Worm (Caenorhabditis elegans) whole organism, young adult: ENCODE data around the gene C16A3.6.

ENCODE experiments used
- F57A8.1 ChIP-seq: fragments of 200-800 bp; sonication (Bioruptor generic); optimal IDR thresholded peaks from 2 replicates; lab custom pipeline; 2018; ENCODE audit warnings: mild to moderate bottlenecking, missing genetic modification characterization, moderate library complexity, missing compliant biosample characterization
- F57C9.4 ChIP-seq: sonication (generic microtip); optimal IDR thresholded peaks from 2 replicates; lab custom pipeline; 2017; ENCODE audit warnings: mild to moderate bottlenecking, missing genetic modification characterization, missing compliant biosample characterization
- cebp-1 ChIP-seq, 2 experiments: fragments of 200-800 bp in 1 of 2; sonication (Bioruptor generic) in 1 of 2; sonication (generic microtip) in 1 of 2; IDR thresholded peaks in 1 of 2; optimal IDR thresholded peaks in 1 of 2; 2 replicates each; pipeline versions ENCODE4 v1.3.6 to Lab custom; 2017 to 2022; ENCODE audit warnings: missing compliant biosample characterization in 2 of 2, missing genetic modification characterization in 2 of 2, mild to moderate bottlenecking in 1 of 2, missing genetic modification reagents in 1 of 2, moderate library complexity in 1 of 2
- ceh-79 ChIP-seq: sonication (generic microtip); optimal IDR thresholded peaks from 2 replicates; lab custom pipeline; 2017; ENCODE audit warnings: mild to moderate bottlenecking, missing genetic modification characterization, missing compliant biosample characterization
- madf-6 ChIP-seq: fragments of 200-800 bp; sonication (Bioruptor generic); IDR thresholded peaks from 2 replicates; pipeline ENCODE4 v1.3.6; 2022; ENCODE audit warnings: missing genetic modification reagents, missing genetic modification characterization, missing compliant biosample characterization

- TF ChIP-seq F57A8.1 (GFP tag; lab: Kevin White, UChicago) (no peak), ceh-79 (tag; lab: Kevin White, UChicago) (no peak), F57C9.4 (tag; lab: Kevin White, UChicago) (no peak), cebp-1 (GFP tag; IDR thresholded peaks at IDR 0.05; lab: Robert Waterston, UW) (no peak), cebp-1 (tag; optimal IDR thresholded peaks at IDR 0.05; lab: Kevin White, UChicago) (no peak), madf-6 (GFP tag; lab: Robert Waterston, UW) (no peak)
Observed at ce11 chrIII:6405121-6405520, 26.1 kb downstream of the C16A3.6 start.
